Worm (Caenorhabditis elegans) whole organism, early embryonic: ENCODE data around the gene Y39B6A.43.

Source experiments
- flt-1 ChIP-seq: fragments of 200-800 bp; sonication (Bioruptor generic); IDR thresholded peaks from 2 replicates; pipeline ENCODE4 v1.3.6; 2022; ENCODE audit warnings: missing genetic modification characterization, missing compliant biosample characterization
- hmbx-1 ChIP-seq: sonication (generic microtip); optimal IDR thresholded peaks from 2 replicates; lab custom pipeline; 2016; ENCODE audit warnings: mild to moderate bottlenecking, missing genetic modification characterization, missing compliant biosample characterization

DNA sequence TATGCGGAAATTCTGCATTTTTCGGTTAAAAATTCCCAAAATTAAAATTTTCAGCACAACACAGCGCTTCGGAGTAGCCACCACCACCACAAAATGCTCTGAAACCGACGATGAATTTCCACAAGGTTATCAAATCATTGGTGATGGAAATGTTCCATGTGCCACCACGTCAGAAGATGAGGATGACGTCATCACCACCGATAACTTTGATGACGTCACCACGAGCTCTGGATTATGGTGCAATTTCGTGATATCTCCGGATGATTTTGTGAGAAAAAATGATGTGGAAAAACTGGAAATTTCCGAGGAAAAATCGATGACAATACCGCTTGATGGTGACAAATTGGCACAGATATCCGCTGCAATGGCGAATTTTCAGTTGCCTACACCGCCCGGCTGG is 25.4 kb upstream of the Y39B6A.43 start:
- TF ChIP-seq flt-1 = no peak
- TF ChIP-seq hmbx-1 (tag; lab: Kevin White, UChicago) = no peak
